Fruit fly (Drosophila melanogaster): ENCODE results near the gene GAPcenA.

Gene GAPcenA

dm6 chr3L:8346100-8346980 is at the start of gene GAPcenA, which contains the start of gene CG7182:
Gene GAPcenA, plus strand, starts transcription at chr3L:8346561.
Gene CG7182, minus strand, starts transcription at chr3L:8346382.
- TF ChIP-seq Mnt (GFP tag; optimal IDR thresholded peaks at IDR 0.05) (peak; percentile 94), CG14711 (tag; optimal IDR thresholded peaks at IDR 0.05) (peak; percentile 89), CG1620 (GFP tag; optimal IDR thresholded peaks at IDR 0.05) (peak; percentile 79), toe (GFP tag; optimal IDR thresholded peaks at IDR 0.05) (peak; percentile 77), cnc (optimal IDR thresholded peaks at IDR 0.05) (no peak), CG33017 (tag; optimal IDR thresholded peaks at IDR 0.05) (peak; percentile 83), CG5204 (GFP tag; optimal IDR thresholded peaks at IDR 0.05) (no peak), tj (GFP tag; optimal IDR thresholded peaks at IDR 0.05) (peak; percentile 62), Clk (GFP tag; optimal IDR thresholded peaks at IDR 0.05) (peak; percentile 56), CG7101 (tag; optimal IDR thresholded peaks at IDR 0.05) (peak; percentile 89), cic (GFP tag; optimal IDR thresholded peaks at IDR 0.05) (no peak), bab1 (GFP tag; optimal IDR thresholded peaks at IDR 0.05) (peak; percentile 80), Hr96 (GFP tag; optimal IDR thresholded peaks at IDR 0.05) (peak; percentile 65), pad (GFP tag; optimal IDR thresholded peaks at IDR 0.05) (peak; percentile 81), CG12768 (GFP tag; optimal IDR thresholded peaks at IDR 0.05) (peak; percentile 76), ovo (GFP tag; optimal IDR thresholded peaks at IDR 0.05) (peak; percentile 50), CG11617 (GFP tag; optimal IDR thresholded peaks at IDR 0.05) (peak; percentile 88), Crg-1 (GFP tag; optimal IDR thresholded peaks at IDR 0.05) (peak; percentile 68), kay (GFP tag; ENCODE audit: borderline replicate concordance) (no peak), CG7045 (GFP tag; optimal IDR thresholded peaks at IDR 0.05) (peak; percentile 80)

dm6 chr3L:8296941-8297340 is 49.4 kb upstream of the GAPcenA start, which contains the start of gene Rab19:
Gene Rab19, plus strand, starts transcription at chr3L:8297018.
- TF ChIP-seq tj (GFP tag; optimal IDR thresholded peaks at IDR 0.05) (no peak), CG5204 (GFP tag; optimal IDR thresholded peaks at IDR 0.05) (no peak), kay (GFP tag; ENCODE audit: borderline replicate concordance) (peak; percentile 96), bab1 (GFP tag; optimal IDR thresholded peaks at IDR 0.05) (peak; percentile 0)

dm6 chr3L:8297488-8297887 is 48.9 kb upstream of the GAPcenA start:
- TF ChIP-seq Crg-1 (GFP tag; optimal IDR thresholded peaks at IDR 0.05) (no peak), pad (GFP tag; optimal IDR thresholded peaks at IDR 0.05) (no peak), CG33017 (tag; optimal IDR thresholded peaks at IDR 0.05) (no peak), cic (GFP tag; optimal IDR thresholded peaks at IDR 0.05) (peak; percentile 24), CG7101 (tag; optimal IDR thresholded peaks at IDR 0.05) (no peak), CG1620 (GFP tag; optimal IDR thresholded peaks at IDR 0.05) (no peak), Mnt (GFP tag; optimal IDR thresholded peaks at IDR 0.05) (peak; percentile 68), toe (GFP tag; optimal IDR thresholded peaks at IDR 0.05) (no peak), CG5204 (GFP tag; optimal IDR thresholded peaks at IDR 0.05) (no peak), bab1 (GFP tag; optimal IDR thresholded peaks at IDR 0.05) (no peak), kay (GFP tag; ENCODE audit: borderline replicate concordance) (no peak)

- peak; percentile 72 for TF ChIP-seq Crg-1 (GFP tag; optimal IDR thresholded peaks at IDR 0.05)
- no peak for TF ChIP-seq CG5204 (GFP tag; optimal IDR thresholded peaks at IDR 0.05)
- TF ChIP-seq cic (GFP tag; optimal IDR thresholded peaks at IDR 0.05): peak; percentile 54
- TF ChIP-seq CG14711 (tag; optimal IDR thresholded peaks at IDR 0.05): peak; percentile 83
- TF ChIP-seq Mnt (GFP tag; optimal IDR thresholded peaks at IDR 0.05): peak; percentile 32
- TF ChIP-seq tj (GFP tag; optimal IDR thresholded peaks at IDR 0.05): peak; percentile 31
- peak; percentile 60 for TF ChIP-seq Clk (GFP tag; optimal IDR thresholded peaks at IDR 0.05)
- no peak for TF ChIP-seq toe (GFP tag; optimal IDR thresholded peaks at IDR 0.05)
- peak; percentile 44 for TF ChIP-seq CG33017 (tag; optimal IDR thresholded peaks at IDR 0.05)
- no peak for TF ChIP-seq kay (GFP tag; ENCODE audit: borderline replicate concordance)
- TF ChIP-seq CG12768 (GFP tag; optimal IDR thresholded peaks at IDR 0.05): peak; percentile 57
- TF ChIP-seq CG7101 (tag; optimal IDR thresholded peaks at IDR 0.05): peak; percentile 80
- peak; percentile 83 for TF ChIP-seq ovo (GFP tag; optimal IDR thresholded peaks at IDR 0.05)
- TF ChIP-seq bab1 (GFP tag; optimal IDR thresholded peaks at IDR 0.05): peak; percentile 84
- peak; percentile 82 for TF ChIP-seq CG11617 (GFP tag; optimal IDR thresholded peaks at IDR 0.05)
- TF ChIP-seq CG1620 (GFP tag; optimal IDR thresholded peaks at IDR 0.05): peak; percentile 66
- peak; percentile 100 for TF ChIP-seq pad (GFP tag; optimal IDR thresholded peaks at IDR 0.05)
- no peak for TF ChIP-seq Hr96 (GFP tag; optimal IDR thresholded peaks at IDR 0.05)
- peak; percentile 66 for TF ChIP-seq CG7045 (GFP tag; optimal IDR thresholded peaks at IDR 0.05)
- no peak for TF ChIP-seq cnc (optimal IDR thresholded peaks at IDR 0.05)
Observed at dm6 chr3L:8299224-8300130, 46.9 kb upstream of the GAPcenA start, which contains the start of the genes Arl5 and CG13671. Gene Arl5, minus strand, starts transcription at chr3L:8299839. Gene CG13671, plus strand, starts transcription at chr3L:8300064.

- TF ChIP-seq kay (GFP tag; ENCODE audit: borderline replicate concordance): no peak
- no peak for TF ChIP-seq CG1620 (GFP tag; optimal IDR thresholded peaks at IDR 0.05)
- TF ChIP-seq CG7045 (GFP tag; optimal IDR thresholded peaks at IDR 0.05): no peak
- peak; percentile 25 for TF ChIP-seq CG33017 (tag; optimal IDR thresholded peaks at IDR 0.05)
- TF ChIP-seq Mnt (GFP tag; optimal IDR thresholded peaks at IDR 0.05): no peak
- TF ChIP-seq toe (GFP tag; optimal IDR thresholded peaks at IDR 0.05): no peak
- TF ChIP-seq bab1 (GFP tag; optimal IDR thresholded peaks at IDR 0.05): peak; percentile 15
- no peak for TF ChIP-seq cic (GFP tag; optimal IDR thresholded peaks at IDR 0.05)
- no peak for TF ChIP-seq CG7101 (tag; optimal IDR thresholded peaks at IDR 0.05)
- no peak for TF ChIP-seq cnc (optimal IDR thresholded peaks at IDR 0.05)
- peak; percentile 9 for TF ChIP-seq CG11617 (GFP tag; optimal IDR thresholded peaks at IDR 0.05)
- no peak for TF ChIP-seq ovo (GFP tag; optimal IDR thresholded peaks at IDR 0.05)
- no peak for TF ChIP-seq tj (GFP tag; optimal IDR thresholded peaks at IDR 0.05)
- no peak for TF ChIP-seq Crg-1 (GFP tag; optimal IDR thresholded peaks at IDR 0.05)
- no peak for TF ChIP-seq Clk (GFP tag; optimal IDR thresholded peaks at IDR 0.05)
- TF ChIP-seq CG12768 (GFP tag; optimal IDR thresholded peaks at IDR 0.05): peak; percentile 18
- TF ChIP-seq CG14711 (tag; optimal IDR thresholded peaks at IDR 0.05): no peak
- no peak for TF ChIP-seq pad (GFP tag; optimal IDR thresholded peaks at IDR 0.05)
- TF ChIP-seq CG5204 (GFP tag; optimal IDR thresholded peaks at IDR 0.05): no peak
- no peak for TF ChIP-seq Hr96 (GFP tag; optimal IDR thresholded peaks at IDR 0.05)
Observed at dm6 chr3L:8303912-8304311, 42.4 kb upstream of the GAPcenA start, which contains the start of the genes CG7194 and Sbp2. Gene CG7194, minus strand, starts transcription at chr3L:8304059. Gene Sbp2, plus strand, starts transcription at chr3L:8304157.

Measured in whole organism, adult.